Fruit fly (Drosophila melanogaster) whole organism, pupa: ENCODE results near the gene Top1.
A peak's percentile ranks its signal among the peaks of the same experiment; 100 is the strongest.

Experiments
- CG10348 ChIP-seq: fragments of 200-800 bp; sonication (Bioruptor generic); IDR thresholded peaks from 2 replicates; pipeline ENCODE4 v1.3.6; 2022; ENCODE audit warnings: missing biosample characterization, missing genetic modification characterization
- CG12605 ChIP-seq: fragments of 200-800 bp; sonication (Bioruptor generic); IDR thresholded peaks from 2 replicates; pipeline ENCODE4 v1.3.6; 2022; ENCODE audit warnings: missing biosample characterization, missing genetic modification characterization
- CG13204 ChIP-seq: fragments of 200-800 bp; sonication (Bioruptor generic); optimal IDR thresholded peaks from 2 replicates; lab custom pipeline; 2018; ENCODE audit warnings: missing biosample characterization, mild to moderate bottlenecking, missing genetic modification characterization, moderate library complexity
- CG14655 ChIP-seq: fragments of 200-800 bp; sonication (Bioruptor generic); optimal IDR thresholded peaks from 3 replicates; lab custom pipeline; 2017; ENCODE audit warnings: mild to moderate bottlenecking, missing biosample characterization, missing genetic modification reagents, missing genetic modification characterization
- CG15710 ChIP-seq: fragments of 200-800 bp; sonication (Bioruptor generic); optimal IDR thresholded peaks from 2 replicates; lab custom pipeline; 2018; ENCODE audit warnings: missing biosample characterization, mild to moderate bottlenecking, missing genetic modification characterization, moderate library complexity
- CG17806 ChIP-seq: fragments of 200-800 bp; sonication (Bioruptor generic); optimal IDR thresholded peaks from 2 replicates; lab custom pipeline; 2018; ENCODE audit warnings: missing biosample characterization, mild to moderate bottlenecking, missing genetic modification characterization, moderate library complexity
- CG32121 ChIP-seq: fragments of 200-800 bp; sonication (Bioruptor generic); IDR thresholded peaks from 2 replicates; pipeline ENCODE4 v1.3.6; 2022; ENCODE audit warnings: missing biosample characterization, missing genetic modification characterization
- CG34367 ChIP-seq: fragments of 200-800 bp; sonication (Bioruptor generic); optimal IDR thresholded peaks from 2 replicates; lab custom pipeline; 2018; ENCODE audit warnings: missing biosample characterization, mild to moderate bottlenecking, missing genetic modification characterization
- CG4496 ChIP-seq: fragments of 200-800 bp; sonication (Bioruptor generic); IDR thresholded peaks from 3 replicates; pipeline ENCODE4 v1.3.6; 2022; ENCODE audit warnings: missing biosample characterization, missing genetic modification characterization
- CG8159 ChIP-seq: fragments of 200-800 bp; sonication (Bioruptor generic); optimal IDR thresholded peaks from 3 replicates; lab custom pipeline; 2018; ENCODE audit warnings: missing biosample characterization, mild to moderate bottlenecking, missing genetic modification characterization, moderate library complexity
- CG8301 ChIP-seq: fragments of 200-800 bp; sonication (Bioruptor generic); optimal IDR thresholded peaks from 2 replicates; lab custom pipeline; 2018; ENCODE audit warnings: missing biosample characterization, mild to moderate bottlenecking, missing genetic modification characterization
- CG9948 ChIP-seq: fragments of 200-800 bp; sonication (Bioruptor generic); optimal IDR thresholded peaks from 2 replicates; lab custom pipeline; 2018; ENCODE audit warnings: missing biosample characterization, mild to moderate bottlenecking, missing genetic modification characterization, moderate library complexity
- D1 ChIP-seq: fragments of 200-800 bp; sonication (Bioruptor generic); optimal IDR thresholded peaks from 2 replicates; lab custom pipeline; 2018; ENCODE audit warnings: missing biosample characterization, mild to moderate bottlenecking, missing genetic modification characterization, moderate library complexity
- EcR ChIP-seq: fragments of 200-800 bp; sonication (Bioruptor generic); optimal IDR thresholded peaks from 3 replicates; lab custom pipeline; 2019; ENCODE audit warnings: missing biosample characterization, missing genetic modification characterization, mild to moderate bottlenecking, moderate library complexity, missing genetic modification reagents
- Ets98B ChIP-seq: fragments of 200-800 bp; sonication (Bioruptor generic); IDR thresholded peaks from 2 replicates; pipeline ENCODE4 v1.3.6; 2022; ENCODE audit warnings: missing biosample characterization, missing genetic modification characterization
- Pif1A ChIP-seq: fragments of 200-800 bp; sonication (Bioruptor generic); optimal IDR thresholded peaks from 3 replicates; lab custom pipeline; 2016; ENCODE audit warnings: missing biosample characterization, missing genetic modification characterization
- Pif1B ChIP-seq: fragments of 200-800 bp; sonication (Bioruptor generic); optimal IDR thresholded peaks from 3 replicates; lab custom pipeline; 2016; ENCODE audit warnings: missing biosample characterization, missing genetic modification characterization
- Snoo ChIP-seq: fragments of 200-800 bp; sonication (Bioruptor generic); optimal IDR thresholded peaks from 3 replicates; lab custom pipeline; 2017; ENCODE audit warnings: missing biosample characterization, mild to moderate bottlenecking, missing genetic modification characterization, inconsistent platforms
- fd96Ca ChIP-seq: fragments of 200-800 bp; sonication (Bioruptor generic); IDR thresholded peaks from 3 replicates; pipeline ENCODE4 v1.3.6; 2022; ENCODE audit warnings: missing biosample characterization, missing genetic modification characterization
- gl ChIP-seq: fragments of 200-800 bp; sonication (Bioruptor generic); optimal IDR thresholded peaks from 2 replicates; lab custom pipeline; 2018; ENCODE audit warnings: missing biosample characterization, mild to moderate bottlenecking, missing genetic modification characterization
- rn ChIP-seq: fragments of 200-800 bp; sonication (Bioruptor generic); IDR thresholded peaks from 2 replicates; pipeline ENCODE4 v1.3.6; 2022; ENCODE audit warnings: missing biosample characterization, missing genetic modification characterization

Gene Top1

dm6 chrX:15319290-15319689, at the start of gene Top1:
Top1 (plus strand) TSS chrX:15319479.
- TF ChIP-seq CG34367, result no peak
- no peak for TF ChIP-seq CG8159 (tag; lab: Kevin White, UChicago)
- peak; percentile 23; the same call in 1 of the 2 replicates for TF ChIP-seq Ets98B (GFP tag; lab: Robert Waterston, UW)
- TF ChIP-seq Pif1B (GFP tag; lab: Kevin White, UChicago), result no peak
- TF ChIP-seq CG32121 (GFP tag; lab: Robert Waterston, UW), result no peak
- no peak for TF ChIP-seq CG9948 (tag; lab: Kevin White, UChicago)
- TF ChIP-seq CG15710 (tag; lab: Kevin White, UChicago), result no peak
- no peak for TF ChIP-seq gl (tag; lab: Kevin White, UChicago)
- TF ChIP-seq D1 (tag; lab: Kevin White, UChicago), result no peak
- TF ChIP-seq rn (GFP tag; lab: Robert Waterston, UW), result no peak
- TF ChIP-seq CG10348 (GFP tag; lab: Robert Waterston, UW), result no peak
- peak; percentile 32; the same call in 1 of the 2 replicates for TF ChIP-seq CG12605 (GFP tag; lab: Robert Waterston, UW)
- TF ChIP-seq CG14655 (GFP tag; lab: Kevin White, UChicago), result no peak
- 0 out of 3 replicates have a peak, but pooled peaks have one; percentile 15 for TF ChIP-seq CG4496 (GFP tag; lab: Robert Waterston, UW)

- TF ChIP-seq rn (GFP tag; lab: Robert Waterston, UW), result no peak
These were observed 47.0 kb upstream of the Top1 start, which contains the start of gene CG9106 for dm6 chrX:15272305-15272704. CG9106 (minus strand) TSS chrX:15272405.

- TF ChIP-seq CG32121 (GFP tag; lab: Robert Waterston, UW) (no peak), CG14655 (GFP tag; lab: Kevin White, UChicago) (no peak), fd96Ca (no peak), CG8159 (tag; lab: Kevin White, UChicago) (no peak), EcR (no peak), gl (tag; lab: Kevin White, UChicago) (no peak), CG17806 (tag; lab: Kevin White, UChicago) (no peak), Snoo (tag; lab: Kevin White, UChicago) (no peak), CG12605 (GFP tag; lab: Robert Waterston, UW) (no peak), CG15710 (tag; lab: Kevin White, UChicago) (no peak), D1 (tag; lab: Kevin White, UChicago) (no peak)
These were observed 26.5 kb upstream of the Top1 start, which contains the start of gene CG5877 for dm6 chrX:15292794-15293193. CG5877 (plus strand) TSS chrX:15293031.

- TF ChIP-seq CG32121 (GFP tag; lab: Robert Waterston, UW), result 0 out of 2 replicates have a peak, but pooled peaks have one; percentile 31
- TF ChIP-seq CG8301 (tag; lab: Kevin White, UChicago), result peak; percentile 16
- no peak for TF ChIP-seq D1 (tag; lab: Kevin White, UChicago)
- peak; percentile 25; the same call in 1 of the 2 replicates for TF ChIP-seq Ets98B (GFP tag; lab: Robert Waterston, UW)
- no peak for TF ChIP-seq Pif1A
- TF ChIP-seq CG34367, result no peak
- TF ChIP-seq CG4496 (GFP tag; lab: Robert Waterston, UW), result no peak
- TF ChIP-seq CG8159 (tag; lab: Kevin White, UChicago), result peak; percentile 27
- no peak for TF ChIP-seq EcR
- peak; percentile 6 for TF ChIP-seq CG15710 (tag; lab: Kevin White, UChicago)
- peak; percentile 6 for TF ChIP-seq Snoo (tag; lab: Kevin White, UChicago)
- peak; percentile 16 for TF ChIP-seq CG14655 (GFP tag; lab: Kevin White, UChicago)
- TF ChIP-seq rn (GFP tag; lab: Robert Waterston, UW), result no peak
- 0 out of 2 replicates have a peak, but pooled peaks have one; percentile 5 for TF ChIP-seq CG12605 (GFP tag; lab: Robert Waterston, UW)
- no peak for TF ChIP-seq CG13204 (GFP tag; lab: Kevin White, UChicago)
- TF ChIP-seq CG9948 (tag; lab: Kevin White, UChicago), result peak; percentile 9
- TF ChIP-seq CG17806 (tag; lab: Kevin White, UChicago), result no peak
- TF ChIP-seq gl (tag; lab: Kevin White, UChicago), result no peak
- no peak for TF ChIP-seq CG10348 (GFP tag; lab: Robert Waterston, UW)
- TF ChIP-seq fd96Ca, result peak; percentile 30; the same call in 1 of the 3 replicates
- TF ChIP-seq Pif1B (GFP tag; lab: Kevin White, UChicago), result no peak
- TF ChIP-seq, all 21 proteins: peak for 10
These were observed 22.1 kb upstream of the Top1 start, which contains the start of gene gce for dm6 chrX:15296969-15297816. gce (plus strand) TSS chrX:15297766.

dm6 chrX:15297963-15298297, 21.3 kb upstream of the Top1 start:
- TF ChIP-seq CG32121 (GFP tag; lab: Robert Waterston, UW) (no peak), Ets98B (GFP tag; lab: Robert Waterston, UW) (no peak), CG8159 (tag; lab: Kevin White, UChicago) (no peak), Snoo (tag; lab: Kevin White, UChicago) (no peak), fd96Ca (no peak), rn (GFP tag; lab: Robert Waterston, UW) (no peak), CG9948 (tag; lab: Kevin White, UChicago) (no peak), CG13204 (GFP tag; lab: Kevin White, UChicago) (no peak), Pif1B (GFP tag; lab: Kevin White, UChicago) (no peak)
